Fruit fly (Drosophila melanogaster) whole organism, prepupa: ENCODE measurements around the gene CG1812.

Source experiments
- Blimp-1 ChIP-seq: fragments of 200-800 bp; sonication (Bioruptor generic); optimal IDR thresholded peaks from 3 replicates; lab custom pipeline; 2017; ENCODE audit warnings: missing biosample characterization, missing genetic modification characterization, mild to moderate bottlenecking, moderate library complexity, missing genetic modification reagents
- CG10669 ChIP-seq: fragments of 200-800 bp; sonication (Bioruptor generic); optimal IDR thresholded peaks from 3 replicates; lab custom pipeline; 2018; ENCODE audit warnings: missing biosample characterization, mild to moderate bottlenecking, missing genetic modification characterization, moderate library complexity
- CG15336 ChIP-seq: fragments of 200-800 bp; sonication (Bioruptor generic); IDR thresholded peaks from 2 replicates; pipeline ENCODE4 v1.3.6; 2022; ENCODE audit warnings: missing biosample characterization, missing genetic modification characterization
- CG1621 ChIP-seq: fragments of 200-800 bp; sonication (Bioruptor generic); optimal IDR thresholded peaks from 3 replicates; lab custom pipeline; 2018; ENCODE audit warnings: missing biosample characterization, mild to moderate bottlenecking, missing genetic modification characterization
- CG16779 ChIP-seq: fragments of 200-800 bp; sonication (Bioruptor generic); optimal IDR thresholded peaks from 3 replicates; lab custom pipeline; 2017; ENCODE audit warnings: missing biosample characterization, mild to moderate bottlenecking, missing genetic modification characterization
- CG3032 ChIP-seq: fragments of 200-800 bp; optimal IDR thresholded peaks from 2 replicates; lab custom pipeline; 2019; ENCODE audit warnings: missing biosample characterization, mild to moderate bottlenecking, missing genetic modification characterization, moderate library complexity
- CG31627 ChIP-seq: fragments of 200-800 bp; sonication (Bioruptor generic); optimal IDR thresholded peaks from 3 replicates; lab custom pipeline; 2016; ENCODE audit warnings: missing biosample characterization, missing genetic modification characterization
- CG34406 ChIP-seq: fragments of 200-800 bp; sonication (Bioruptor generic); optimal IDR thresholded peaks from 3 replicates; lab custom pipeline; 2016; ENCODE audit warnings: missing biosample characterization, missing genetic modification characterization
- CG3919 ChIP-seq: fragments of 200-800 bp; sonication (Bioruptor generic); optimal IDR thresholded peaks from 3 replicates; lab custom pipeline; 2016; ENCODE audit warnings: missing biosample characterization, missing genetic modification characterization
- CG4318 ChIP-seq: fragments of 200-800 bp; sonication (Bioruptor generic); optimal IDR thresholded peaks from 3 replicates; lab custom pipeline; 2017; ENCODE audit warnings: missing biosample characterization, mild to moderate bottlenecking, missing genetic modification characterization
- CG6163 ChIP-seq: fragments of 200-800 bp; sonication (Bioruptor generic); IDR thresholded peaks from 3 replicates; pipeline ENCODE4 v1.3.6; 2022; ENCODE audit warnings: missing biosample characterization, missing genetic modification characterization
- CG6276 ChIP-seq: fragments of 200-800 bp; sonication (Bioruptor generic); optimal IDR thresholded peaks from 2 replicates; lab custom pipeline; 2017; ENCODE audit warnings: missing biosample characterization, mild to moderate bottlenecking, missing genetic modification characterization
- CG6792 ChIP-seq: fragments of 200-800 bp; sonication (Bioruptor generic); optimal IDR thresholded peaks from 3 replicates; lab custom pipeline; 2016; ENCODE audit warnings: missing biosample characterization, missing genetic modification characterization
- CG6808 ChIP-seq: fragments of 200-800 bp; sonication (Bioruptor generic); optimal IDR thresholded peaks from 3 replicates; lab custom pipeline; 2017; ENCODE audit warnings: missing biosample characterization, missing genetic modification characterization, mild to moderate bottlenecking, moderate library complexity, missing genetic modification reagents
- CG6854 ChIP-seq: fragments of 200-800 bp; sonication (Bioruptor generic); optimal IDR thresholded peaks from 2 replicates; lab custom pipeline; 2017; ENCODE audit warnings: missing biosample characterization, mild to moderate bottlenecking, missing genetic modification characterization
- CG7368 ChIP-seq: fragments of 200-800 bp; sonication (Bioruptor generic); optimal IDR thresholded peaks from 3 replicates; lab custom pipeline; 2016; ENCODE audit warnings: missing biosample characterization, missing genetic modification characterization
- CG8119 ChIP-seq: fragments of 200-800 bp; sonication (Bioruptor generic); IDR thresholded peaks from 3 replicates; pipeline ENCODE4 v1.3.6; 2022; ENCODE audit warnings: missing biosample characterization, missing genetic modification characterization
- CG8632 ChIP-seq: fragments of 200-800 bp; sonication (Bioruptor generic); optimal IDR thresholded peaks from 3 replicates; lab custom pipeline; 2016; ENCODE audit warnings: missing biosample characterization, missing genetic modification characterization
- CG9139 ChIP-seq: fragments of 200-800 bp; sonication (Bioruptor generic); optimal IDR thresholded peaks from 3 replicates; lab custom pipeline; 2017; ENCODE audit warnings: missing biosample characterization, mild to moderate bottlenecking, missing genetic modification characterization
- Eip75B ChIP-seq: fragments of 200-800 bp; sonication (Bioruptor generic); optimal IDR thresholded peaks from 3 replicates; lab custom pipeline; 2016; ENCODE audit warnings: missing biosample characterization, missing genetic modification characterization
- Eip78C ChIP-seq: fragments of 200-800 bp; sonication (Bioruptor generic); peaks from one replicate; lab custom pipeline; 2016; ENCODE audit warnings: missing biosample characterization, missing genetic modification characterization
- Eip93F ChIP-seq: fragments of 200-800 bp; sonication (Bioruptor generic); optimal IDR thresholded peaks from 2 replicates; lab custom pipeline; 2016; ENCODE audit warnings: missing biosample characterization, mild to moderate bottlenecking, missing genetic modification characterization
- Hr39 ChIP-seq: fragments of 200-800 bp; sonication (Bioruptor generic); optimal IDR thresholded peaks from 2 replicates; lab custom pipeline; 2016; ENCODE audit warnings: missing biosample characterization, missing genetic modification characterization
- Hr4 ChIP-seq: fragments of 200-800 bp; sonication (Bioruptor generic); optimal IDR thresholded peaks from 3 replicates; lab custom pipeline; 2016; ENCODE audit warnings: missing biosample characterization, missing genetic modification characterization
- Lpt ChIP-seq: fragments of 200-800 bp; sonication (Bioruptor generic); optimal IDR thresholded peaks from 3 replicates; lab custom pipeline; 2016; ENCODE audit warnings: missing biosample characterization, missing genetic modification characterization
- Sox14 ChIP-seq: fragments of 200-800 bp; sonication (Bioruptor generic); optimal IDR thresholded peaks from 3 replicates; lab custom pipeline; 2016; ENCODE audit warnings: missing biosample characterization, missing genetic modification characterization
- Sox15 ChIP-seq: fragments of 200-800 bp; sonication (Bioruptor generic); optimal IDR thresholded peaks from 3 replicates; lab custom pipeline; 2016; ENCODE audit warnings: missing biosample characterization, missing genetic modification characterization
- acj6 ChIP-seq: fragments of 200-800 bp; sonication (Bioruptor generic); optimal IDR thresholded peaks from 3 replicates; lab custom pipeline; 2016; ENCODE audit warnings: missing biosample characterization, missing genetic modification characterization
- dac ChIP-seq: fragments of 200-800 bp; sonication (Bioruptor generic); optimal IDR thresholded peaks from 2 replicates; lab custom pipeline; 2017; ENCODE audit warnings: missing biosample characterization, mild to moderate bottlenecking, missing genetic modification characterization
- dsx ChIP-seq: fragments of 200-800 bp; optimal IDR thresholded peaks from 3 replicates; lab custom pipeline; 2019; ENCODE audit warnings: missing biosample characterization, mild to moderate bottlenecking, missing genetic modification characterization, moderate library complexity; ENCODE audit not compliant: poor library complexity, severe bottlenecking
- eg ChIP-seq: fragments of 200-800 bp; sonication (Bioruptor generic); IDR thresholded peaks from 3 replicates; pipeline ENCODE4 v1.3.6; 2022; ENCODE audit warnings: missing biosample characterization, missing genetic modification characterization
- lz ChIP-seq: fragments of 200-800 bp; sonication (Bioruptor generic); optimal IDR thresholded peaks from 3 replicates; lab custom pipeline; 2016; ENCODE audit warnings: missing biosample characterization, missing genetic modification characterization
- net ChIP-seq: fragments of 200-800 bp; sonication (Bioruptor generic); optimal IDR thresholded peaks from 3 replicates; lab custom pipeline; 2016; ENCODE audit warnings: missing biosample characterization, missing genetic modification characterization
- salr ChIP-seq, 2 experiments: fragments of 200-800 bp; sonication (Bioruptor generic); optimal IDR thresholded peaks; 3 replicates each; lab custom pipeline; 2016 to 2018; ENCODE audit warnings: missing biosample characterization in 2 of 2, missing genetic modification characterization in 2 of 2, mild to moderate bottlenecking in 1 of 2
- spab ChIP-seq: fragments of 200-800 bp; sonication (Bioruptor generic); optimal IDR thresholded peaks from 2 replicates; lab custom pipeline; 2017; ENCODE audit warnings: missing biosample characterization, mild to moderate bottlenecking, missing genetic modification characterization, missing genetic modification reagents
- ss ChIP-seq, 2 experiments: fragments of 200-800 bp; sonication (Bioruptor generic); optimal IDR thresholded peaks; 2 replicates in 1 of 2; 3 replicates in 1 of 2; lab custom pipeline; 2017 to 2018; ENCODE audit warnings: mild to moderate bottlenecking in 2 of 2, missing biosample characterization in 2 of 2, missing genetic modification characterization in 2 of 2, moderate library complexity in 1 of 2
- svp ChIP-seq: fragments of 200-800 bp; sonication (Bioruptor generic); peaks from one replicate; lab custom pipeline; 2016; ENCODE audit warnings: missing biosample characterization, missing genetic modification characterization
- topi ChIP-seq: fragments of 200-800 bp; sonication (Bioruptor generic); optimal IDR thresholded peaks from 3 replicates; lab custom pipeline; 2016; ENCODE audit warnings: missing biosample characterization, missing genetic modification characterization

CG1812 gene

dm6 chrX:20511382-20511853 is at the start of gene CG1812 (continued):
- TF ChIP-seq Blimp-1 (peak; percentile 6), svp (GFP tag; lab: Kevin White, UChicago) (peak; percentile 98), CG6854 (GFP tag; lab: Kevin White, UChicago) (no peak), topi (GFP tag; lab: Kevin White, UChicago) (peak; percentile 39), CG4318 (GFP tag; lab: Kevin White, UChicago) (no peak), CG34406 (GFP tag; lab: Kevin White, UChicago) (peak; percentile 34), CG3919 (peak; percentile 60), CG6276 (GFP tag; lab: Kevin White, UChicago) (peak; percentile 12), Hr39 (GFP tag; lab: Kevin White, UChicago) (peak; percentile 47)

dm6 chrX:20466382-20466928 is 44.9 kb upstream of the CG1812 start:
- TF ChIP-seq CG3032 (tag; lab: Kevin White, UChicago): no peak
- no peak for TF ChIP-seq spab (GFP tag; lab: Kevin White, UChicago)
- peak; percentile 57 for TF ChIP-seq Eip78C (GFP tag; lab: Kevin White, UChicago)
- TF ChIP-seq svp (GFP tag; lab: Kevin White, UChicago): peak; percentile 54
- TF ChIP-seq, all 60 proteins: peak for 2

dm6 chrX:20467155-20467554 is 44.2 kb upstream of the CG1812 start, which contains the start of gene GstT3:
Gene GstT3 (plus strand): TSS chrX:20467455.
- no peak for TF ChIP-seq Sox15 (GFP tag; lab: Kevin White, UChicago)
- TF ChIP-seq Eip78C (GFP tag; lab: Kevin White, UChicago): peak; percentile 13
- no peak for TF ChIP-seq CG8119 (GFP tag; lab: Robert Waterston, UW)
- no peak for TF ChIP-seq CG6163 (GFP tag; lab: Robert Waterston, UW)
- no peak for TF ChIP-seq Sox14 (GFP tag; lab: Kevin White, UChicago)
- no peak for TF ChIP-seq CG9139 (GFP tag; lab: Kevin White, UChicago)
- TF ChIP-seq Eip75B (GFP tag; lab: Kevin White, UChicago): no peak
- TF ChIP-seq lz (GFP tag; lab: Kevin White, UChicago): no peak
- no peak for TF ChIP-seq Eip93F (GFP tag; lab: Kevin White, UChicago)
- TF ChIP-seq Hr4 (GFP tag; lab: Kevin White, UChicago): no peak
- no peak for TF ChIP-seq CG6792
- no peak for TF ChIP-seq CG31627 (GFP tag; lab: Kevin White, UChicago)
- TF ChIP-seq CG8632 (GFP tag; lab: Kevin White, UChicago): no peak
- no peak for TF ChIP-seq salr (GFP tag; optimal IDR thresholded peaks at IDR 0.05; lab: Kevin White, UChicago)
- peak; percentile 30 for TF ChIP-seq svp (GFP tag; lab: Kevin White, UChicago)
- TF ChIP-seq CG10669 (GFP tag; lab: Kevin White, UChicago): no peak

dm6 chrX:20468192-20468591 is 43.2 kb upstream of the CG1812 start:
- TF ChIP-seq eg (GFP tag; lab: Robert Waterston, UW) (peak; percentile 78), CG6808 (GFP tag; lab: Kevin White, UChicago) (peak; percentile 56), CG3032 (tag; lab: Kevin White, UChicago) (peak; percentile 6), CG8119 (GFP tag; lab: Robert Waterston, UW) (peak; percentile 67), CG9139 (GFP tag; lab: Kevin White, UChicago) (no peak), CG16779 (tag; lab: Kevin White, UChicago) (peak; percentile 83), CG6163 (GFP tag; lab: Robert Waterston, UW) (peak; percentile 52; the same call in 1 of the 3 replicates), Sox14 (GFP tag; lab: Kevin White, UChicago) (no peak), Lpt (GFP tag; lab: Kevin White, UChicago) (peak; percentile 18), CG6854 (GFP tag; lab: Kevin White, UChicago) (peak; percentile 4), acj6 (GFP tag; lab: Kevin White, UChicago) (no peak), CG6276 (GFP tag; lab: Kevin White, UChicago) (peak; percentile 83), net (peak; percentile 61), salr (GFP tag; optimal IDR thresholded peaks at IDR 0.05; lab: Kevin White, UChicago) (peak in 1 of 2 experiments; percentile 44), Eip78C (GFP tag; lab: Kevin White, UChicago) (peak; percentile 62), CG1621 (tag; lab: Kevin White, UChicago) (peak; percentile 67), dac (peak; percentile 24), CG15336 (GFP tag; lab: Robert Waterston, UW) (peak; percentile 65), ss (GFP tag; optimal IDR thresholded peaks at IDR 0.05; lab: Kevin White, UChicago) (peak in 1 of 2 experiments; percentile 85), dsx (GFP tag; lab: Kevin White, UChicago) (peak; percentile 35), CG7368 (GFP tag; lab: Kevin White, UChicago) (no peak)
- TF ChIP-seq, all 60 proteins: peak for 17
